Worm (Caenorhabditis elegans) whole organism, late embryonic: Measurements from ENCODE around the gene glit-1.

Experiments
- C08G9.2 ChIP-seq: sonication (generic microtip); optimal IDR thresholded peaks from 2 replicates; lab custom pipeline; 2016; ENCODE audit warnings: mild to moderate bottlenecking, missing genetic modification characterization, moderate library complexity, missing compliant biosample characterization
- C38D4.7 ChIP-seq: fragments of 200-800 bp; sonication (Bioruptor generic); optimal IDR thresholded peaks from 2 replicates; lab custom pipeline; 2018; ENCODE audit warnings: mild to moderate bottlenecking, missing genetic modification characterization, moderate library complexity, missing compliant biosample characterization
- F13H6.1 ChIP-seq: sonication (generic microtip); optimal IDR thresholded peaks from 2 replicates; lab custom pipeline; 2016; ENCODE audit warnings: missing genetic modification characterization, missing compliant biosample characterization
- K09A11.1 ChIP-seq: sonication (generic microtip); optimal IDR thresholded peaks from 2 replicates; lab custom pipeline; 2017; ENCODE audit warnings: antibody characterized with exemption, mild to moderate bottlenecking, missing genetic modification characterization, missing compliant biosample characterization; ENCODE audit not compliant: insufficient read depth
- T23F11.4 ChIP-seq: fragments of 200-800 bp; sonication (Bioruptor generic); optimal IDR thresholded peaks from 2 replicates; lab custom pipeline; 2018; ENCODE audit warnings: mild to moderate bottlenecking, missing genetic modification characterization, missing compliant biosample characterization
- ahr-1 ChIP-seq: sonication (generic microtip); optimal IDR thresholded peaks from 2 replicates; lab custom pipeline; 2016; ENCODE audit warnings: missing genetic modification characterization, missing compliant biosample characterization
- ceh-18 ChIP-seq: sonication (generic microtip); optimal IDR thresholded peaks from 2 replicates; lab custom pipeline; 2016; ENCODE audit warnings: missing genetic modification characterization, missing compliant biosample characterization
- ceh-19 ChIP-seq: fragments of 200-800 bp; sonication (Bioruptor generic); optimal IDR thresholded peaks from 2 replicates; lab custom pipeline; 2018; ENCODE audit warnings: mild to moderate bottlenecking, missing genetic modification characterization, missing compliant biosample characterization
- ceh-24 ChIP-seq: sonication (generic microtip); optimal IDR thresholded peaks from 2 replicates; lab custom pipeline; 2016; ENCODE audit warnings: mild to moderate bottlenecking, missing genetic modification characterization, missing compliant biosample characterization
- ceh-30 ChIP-seq: fragments of 150-350 bp; optimal IDR thresholded peaks from 2 replicates; lab custom pipeline; 2014; ENCODE audit warnings: missing biosample characterization, missing genetic modification characterization
- ceh-45 ChIP-seq: fragments of 200-800 bp; sonication (Bioruptor generic); IDR thresholded peaks from 2 replicates; pipeline ENCODE4 v1.3.6; 2022; ENCODE audit warnings: missing genetic modification reagents, missing genetic modification characterization, missing compliant biosample characterization
- ceh-48 ChIP-seq: sonication (generic microtip); optimal IDR thresholded peaks from 2 replicates; lab custom pipeline; 2016; ENCODE audit warnings: missing genetic modification characterization, inconsistent platforms, missing compliant biosample characterization
- dmd-4 ChIP-seq: sonication (generic microtip); optimal IDR thresholded peaks from 2 replicates; lab custom pipeline; 2016; ENCODE audit warnings: borderline replicate concordance, missing genetic modification characterization, missing compliant biosample characterization
- elt-4 ChIP-seq: sonication (generic microtip); optimal IDR thresholded peaks from 2 replicates; lab custom pipeline; 2016; ENCODE audit warnings: missing genetic modification characterization, missing compliant biosample characterization
- fkh-10 ChIP-seq: fragments of 150-350 bp; optimal IDR thresholded peaks from 2 replicates; lab custom pipeline; 2014; ENCODE audit warnings: missing biosample characterization, missing genetic modification reagents, missing genetic modification characterization
- hlh-13 ChIP-seq: fragments of 200-800 bp; sonication (Bioruptor generic); optimal IDR thresholded peaks from 2 replicates; lab custom pipeline; 2018; ENCODE audit warnings: mild to moderate bottlenecking, missing genetic modification characterization, missing compliant biosample characterization
- hlh-15 ChIP-seq: sonication (generic microtip); optimal IDR thresholded peaks from 2 replicates; lab custom pipeline; 2016; ENCODE audit warnings: missing genetic modification characterization, missing compliant biosample characterization
- lim-6 ChIP-seq: sonication (generic microtip); optimal IDR thresholded peaks from 2 replicates; lab custom pipeline; 2016; ENCODE audit warnings: missing genetic modification characterization, missing compliant biosample characterization
- lin-11 ChIP-seq: fragments of 200-800 bp; sonication (Bioruptor generic); optimal IDR thresholded peaks from 2 replicates; lab custom pipeline; 2018; ENCODE audit warnings: mild to moderate bottlenecking, missing genetic modification characterization, missing compliant biosample characterization
- nhr-11 ChIP-seq: fragments of 150-350 bp; optimal IDR thresholded peaks from 2 replicates; lab custom pipeline; 2014; ENCODE audit warnings: missing biosample characterization, missing genetic modification characterization
- odd-2 ChIP-seq: sonication (generic microtip); optimal IDR thresholded peaks from 2 replicates; lab custom pipeline; 2017; ENCODE audit warnings: antibody characterized with exemption, mild to moderate bottlenecking, missing genetic modification characterization, missing compliant biosample characterization
- pag-3 ChIP-seq: sonication (generic microtip); optimal IDR thresholded peaks from 2 replicates; lab custom pipeline; 2016; ENCODE audit warnings: missing compliant biosample characterization, missing genetic modification characterization, borderline replicate concordance
- pax-1 ChIP-seq: fragments of 150-350 bp; optimal IDR thresholded peaks from 2 replicates; lab custom pipeline; 2014; ENCODE audit warnings: missing biosample characterization, missing genetic modification characterization
- pros-1 ChIP-seq: fragments of 150-350 bp; optimal IDR thresholded peaks from 2 replicates; lab custom pipeline; 2014; ENCODE audit warnings: missing biosample characterization, missing genetic modification reagents, missing genetic modification characterization
- ref-2 ChIP-seq: sonication (generic microtip); optimal IDR thresholded peaks from 2 replicates; lab custom pipeline; 2016; ENCODE audit warnings: missing genetic modification characterization, missing compliant biosample characterization
- rnt-1 ChIP-seq: sonication (generic microtip); optimal IDR thresholded peaks from 2 replicates; lab custom pipeline; 2016; ENCODE audit warnings: missing genetic modification characterization, missing compliant biosample characterization
- sdc-2 ChIP-seq: sonication (generic microtip); optimal IDR thresholded peaks from 2 replicates; lab custom pipeline; 2016; ENCODE audit warnings: missing genotype, missing genetic modification characterization, missing compliant biosample characterization
- tbx-2 ChIP-seq: sonication (generic microtip); optimal IDR thresholded peaks from 2 replicates; lab custom pipeline; 2016; ENCODE audit warnings: missing genetic modification characterization, missing compliant biosample characterization
- tbx-7 ChIP-seq: sonication (generic microtip); optimal IDR thresholded peaks from 2 replicates; lab custom pipeline; 2016; ENCODE audit warnings: missing genotype, missing genetic modification characterization, missing compliant biosample characterization
- ttx-3 ChIP-seq: sonication (generic microtip); optimal IDR thresholded peaks from 2 replicates; lab custom pipeline; 2016; ENCODE audit warnings: missing genetic modification reagents, missing genetic modification characterization, missing compliant biosample characterization
- unc-3 ChIP-seq, 2 experiments: fragments of 200-800 bp in 1 of 2; sonication (Bioruptor generic) in 1 of 2; sonication (generic microtip) in 1 of 2; conservative IDR thresholded peaks in 1 of 2; optimal IDR thresholded peaks in 1 of 2; 2 replicates each; pipeline versions ENCODE4 v1.3.6 to Lab custom; 2016 to 2022; ENCODE audit warnings: missing compliant biosample characterization in 2 of 2, missing genetic modification characterization in 2 of 2, missing genetic modification reagents in 1 of 2
- unc-55 ChIP-seq: sonication (generic microtip); optimal IDR thresholded peaks from 2 replicates; lab custom pipeline; 2017; ENCODE audit warnings: missing biosample characterization, missing genetic modification reagents, missing genetic modification characterization
- zip-5 ChIP-seq: sonication (generic microtip); optimal IDR thresholded peaks from 2 replicates; lab custom pipeline; 2016; ENCODE audit warnings: missing genetic modification characterization, missing compliant biosample characterization
- ztf-16 ChIP-seq: sonication (generic microtip); optimal IDR thresholded peaks from 2 replicates; lab custom pipeline; 2017; ENCODE audit warnings: missing genetic modification characterization, missing compliant biosample characterization

Gene glit-1

DNA sequence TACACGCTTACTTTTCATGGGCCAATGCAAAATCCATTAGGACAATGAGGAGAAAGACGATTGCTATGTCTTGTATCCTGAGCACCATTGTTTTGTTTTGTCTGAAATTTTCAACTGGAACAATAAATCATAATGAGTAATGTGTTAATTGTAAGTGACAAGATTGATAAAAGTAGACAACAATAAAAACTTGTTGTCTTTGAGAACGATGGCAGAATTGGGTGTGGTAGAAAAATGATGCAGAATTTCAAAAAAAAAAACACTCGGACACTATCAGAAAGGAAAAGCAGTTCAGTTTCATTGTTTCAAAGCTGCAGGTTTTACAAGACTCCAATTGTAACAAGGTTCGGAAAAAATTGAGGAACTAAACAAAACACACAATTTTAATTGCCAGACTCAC, 29.5 kb upstream of the glit-1 start, which contains the start of gene K02G10.15:
Gene K02G10.15, minus strand, starts transcription at position 101 of the 400 bp plus-strand sequence.
- TF ChIP-seq zip-5 (no peak), elt-4 (no peak), F13H6.1 (no peak), K09A11.1 (tag; lab: Kevin White, UChicago) (no peak), lim-6 (tag; lab: Kevin White, UChicago) (no peak), odd-2 (tag; lab: Kevin White, UChicago) (no peak), pag-3 (tag; lab: Kevin White, UChicago) (no peak), ref-2 (tag; lab: Kevin White, UChicago) (no peak), hlh-13 (GFP tag; lab: Kevin White, UChicago) (no peak), rnt-1 (tag; lab: Kevin White, UChicago) (no peak), pax-1 (tag; lab: Kevin White, UChicago) (no peak), ceh-45 (no peak), ceh-18 (tag; lab: Kevin White, UChicago) (no peak), sdc-2 (tag; lab: Kevin White, UChicago) (no peak), tbx-7 (tag; lab: Kevin White, UChicago) (no peak), unc-55 (GFP tag; lab: Kevin White, UChicago) (no peak), C38D4.7 (GFP tag; lab: Kevin White, UChicago) (no peak)

DNA sequence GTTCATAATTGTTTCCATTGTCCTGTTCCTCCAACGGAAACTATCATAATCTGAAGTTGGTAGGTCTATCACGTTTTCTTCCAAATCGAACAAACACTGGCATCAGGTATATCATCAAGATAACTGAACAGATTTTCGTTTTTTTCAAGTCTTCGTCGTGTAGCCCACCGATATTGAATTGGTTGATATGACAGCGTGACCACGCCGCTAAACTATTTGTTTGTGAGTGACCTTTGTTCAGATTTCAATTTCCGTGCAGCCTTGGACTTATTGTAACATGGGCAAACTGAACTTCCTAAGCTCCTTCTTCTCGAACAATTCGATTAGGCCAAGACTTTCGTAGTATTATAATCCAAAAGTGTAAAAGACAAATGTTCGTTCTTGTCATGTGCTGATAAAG, 26.5 kb upstream of the glit-1 start:
- TF ChIP-seq lim-6 (tag; lab: Kevin White, UChicago) (no peak), hlh-15 (tag; lab: Kevin White, UChicago) (no peak), pros-1 (tag; lab: Kevin White, UChicago) (no peak), T23F11.4 (no peak), sdc-2 (tag; lab: Kevin White, UChicago) (no peak), zip-5 (no peak)

- no peak for TF ChIP-seq C08G9.2 (tag; lab: Kevin White, UChicago)
- no peak for TF ChIP-seq pax-1 (tag; lab: Kevin White, UChicago)
- TF ChIP-seq ceh-45, result no peak
- TF ChIP-seq, all 69 proteins: peak for 0
These were observed 20.8 kb upstream of the glit-1 start, which contains the start of gene K02G10.5 for ce11 chrX:4691148-4691773. K02G10.5 (minus strand) TSS chrX:4691198.

DNA sequence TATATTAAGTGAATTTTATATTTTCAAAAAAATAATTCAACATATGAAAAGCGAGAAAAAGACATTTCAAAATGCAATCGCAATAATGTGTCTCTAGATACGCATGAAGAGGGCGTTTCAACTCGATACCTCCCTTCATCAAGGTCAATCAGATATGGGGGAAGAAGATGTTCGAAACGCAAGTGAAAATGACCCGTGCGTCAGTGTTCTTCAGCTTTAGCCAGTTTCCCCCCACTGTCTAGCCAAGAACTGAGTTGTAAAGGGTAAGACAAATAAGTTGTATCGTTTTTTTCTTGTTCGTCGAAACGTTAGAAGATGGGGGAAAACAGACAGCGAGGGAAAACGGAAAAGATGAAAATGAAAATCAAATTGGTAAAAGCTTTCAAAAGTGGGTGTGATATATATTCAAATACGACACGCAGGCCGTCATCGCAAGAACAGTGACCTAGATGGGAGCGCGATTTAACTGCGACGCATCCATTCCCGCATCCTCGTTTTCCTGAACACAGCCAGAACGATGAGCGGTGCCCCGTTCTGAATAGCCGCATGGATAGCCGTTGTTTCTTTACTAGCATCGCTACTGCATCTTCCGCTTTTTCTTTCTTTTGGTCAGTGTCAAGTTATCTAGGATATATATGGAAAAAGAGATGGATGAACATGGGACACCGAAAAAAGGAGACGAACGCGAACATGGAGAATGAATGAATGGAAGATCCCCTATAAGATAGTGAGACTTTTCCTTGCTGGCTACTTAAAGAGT, 17.3 kb upstream of the glit-1 start:
- TF ChIP-seq zip-5 (no peak), ztf-16 (no peak), tbx-2 (no peak), lim-6 (tag; lab: Kevin White, UChicago) (no peak), fkh-10 (GFP tag; lab: Kevin White, UChicago) (no peak), nhr-11 (tag; lab: Kevin White, UChicago) (no peak), ceh-48 (tag; lab: Kevin White, UChicago) (no peak), unc-3 (GFP tag; conservative IDR thresholded peaks at IDR 0.05; lab: Robert Waterston, UW) (no peak), unc-3 (tag; optimal IDR thresholded peaks at IDR 0.05; lab: Kevin White, UChicago) (no peak), ref-2 (tag; lab: Kevin White, UChicago) (no peak), dmd-4 (no peak), lin-11 (no peak), ttx-3 (tag; lab: Kevin White, UChicago) (no peak), ceh-30 (tag; lab: Kevin White, UChicago) (no peak), ceh-24 (no peak), ahr-1 (tag; lab: Kevin White, UChicago) (no peak), T23F11.4 (no peak), C38D4.7 (GFP tag; lab: Kevin White, UChicago) (no peak), ceh-19 (GFP tag; lab: Kevin White, UChicago) (no peak), pag-3 (tag; lab: Kevin White, UChicago) (no peak)
